Worm (Caenorhabditis elegans) whole organism, L3 larva: ENCODE data around the gene R10E4.9.

Experiments
- R02D3.7 ChIP-seq: fragments of 150-350 bp; optimal IDR thresholded peaks from 2 replicates; lab custom pipeline; 2014; ENCODE audit warnings: missing biosample characterization, missing genetic modification characterization
- ceh-82 ChIP-seq: fragments of 150-350 bp; optimal IDR thresholded peaks from 2 replicates; lab custom pipeline; 2014; ENCODE audit warnings: missing biosample characterization, missing genetic modification characterization
- egl-27 ChIP-seq: sonication (generic microtip); optimal IDR thresholded peaks from 4 replicates; lab custom pipeline; 2017; ENCODE audit warnings: missing biosample characterization, missing genetic modification reagents, missing genetic modification characterization
- elt-3 ChIP-seq, 3 experiments: fragments of 150-350 bp in 1 of 3; sonication (generic microtip) in 2 of 3; optimal IDR thresholded peaks; 2 replicates in 2 of 3; 4 replicates in 1 of 3; lab custom pipeline; 2014 to 2017; ENCODE audit warnings: missing biosample characterization in 3 of 3, missing genetic modification characterization in 3 of 3
- fos-1 ChIP-seq: fragments of 150-350 bp; optimal IDR thresholded peaks from 2 replicates; lab custom pipeline; 2014; ENCODE audit warnings: missing biosample characterization, missing genetic modification characterization
- nhr-237 ChIP-seq: fragments of 150-350 bp; optimal IDR thresholded peaks from 2 replicates; lab custom pipeline; 2014; ENCODE audit warnings: missing biosample characterization, missing genetic modification characterization
- nhr-28 ChIP-seq: fragments of 150-350 bp; optimal IDR thresholded peaks from 2 replicates; lab custom pipeline; 2014; ENCODE audit warnings: missing biosample characterization, missing genetic modification characterization
- nhr-76 ChIP-seq: fragments of 150-350 bp; sonication (generic microtip); optimal IDR thresholded peaks from 5 replicates; lab custom pipeline; 2014; ENCODE audit warnings: missing biosample characterization, missing genetic modification characterization
- nhr-77 ChIP-seq: fragments of 150-350 bp; optimal IDR thresholded peaks from 2 replicates; lab custom pipeline; 2014; ENCODE audit warnings: missing biosample characterization, missing genetic modification characterization
- tbx-2 ChIP-seq: sonication (generic microtip); optimal IDR thresholded peaks from 2 replicates; lab custom pipeline; 2016; ENCODE audit warnings: mild to moderate bottlenecking, missing genetic modification characterization, missing compliant biosample characterization
- unc-39 ChIP-seq: sonication (generic microtip); optimal IDR thresholded peaks from 4 replicates; lab custom pipeline; 2017; ENCODE audit warnings: missing biosample characterization, missing genetic modification characterization
- zag-1 ChIP-seq: fragments of 150-350 bp; optimal IDR thresholded peaks from 2 replicates; lab custom pipeline; 2014; ENCODE audit warnings: missing biosample characterization, missing genetic modification characterization

ce11 chrIII:4317065-4317752 is 15.0 kb upstream of the R10E4.9 start, which contains the start of gene tag-131:
- TF ChIP-seq nhr-76 (tag; lab: Kevin White, UChicago) (no peak), nhr-237 (no peak), tbx-2 (tag; lab: Kevin White, UChicago) (no peak), fos-1 (tag; lab: Kevin White, UChicago) (no peak), nhr-28 (no peak), egl-27 (tag; lab: Kevin White, UChicago) (no peak), zag-1 (tag; lab: Kevin White, UChicago) (no peak), elt-3 (tag; optimal IDR thresholded peaks at IDR 0.05; lab: Kevin White, UChicago) (no peak), ceh-82 (tag; lab: Kevin White, UChicago) (no peak), nhr-77 (no peak), R02D3.7 (tag; lab: Kevin White, UChicago) (no peak), unc-39 (tag; lab: Kevin White, UChicago) (no peak)
